Worm (Caenorhabditis elegans) whole organism, L1 larva: ENCODE results near the gene F43D2.6.

Experiments used
- fkh-10 ChIP-seq: sonication (generic microtip); optimal IDR thresholded peaks from 2 replicates; lab custom pipeline; 2017; ENCODE audit warnings: missing biosample characterization, missing genetic modification reagents, missing genetic modification characterization
- lin-15B ChIP-seq: fragments of 150-350 bp; sonication (generic microtip); optimal IDR thresholded peaks from 3 replicates; lab custom pipeline; 2014; ENCODE audit warnings: missing biosample characterization, missing genetic modification characterization
- mep-1 ChIP-seq: fragments of 150-350 bp; optimal IDR thresholded peaks from 2 replicates; lab custom pipeline; 2014; ENCODE audit warnings: missing biosample characterization, missing genetic modification characterization
- nhr-84 ChIP-seq: sonication (generic microtip); optimal IDR thresholded peaks from 2 replicates; lab custom pipeline; 2017; ENCODE audit warnings: missing biosample characterization, missing genetic modification characterization
- sptf-1 ChIP-seq: fragments of 150-350 bp; optimal IDR thresholded peaks from 2 replicates; lab custom pipeline; 2014; ENCODE audit warnings: missing biosample characterization, missing genetic modification characterization
- ztf-4 ChIP-seq: fragments of 150-350 bp; optimal IDR thresholded peaks from 2 replicates; lab custom pipeline; 2014; ENCODE audit warnings: missing biosample characterization, missing genetic modification characterization

- TF ChIP-seq nhr-84 (no peak), mep-1 (tag; lab: Kevin White, UChicago) (no peak), fkh-10 (GFP tag; lab: Kevin White, UChicago) (no peak), lin-15B (tag; lab: Kevin White, UChicago) (no peak), sptf-1 (tag; lab: Kevin White, UChicago) (no peak), ztf-4 (tag; lab: Kevin White, UChicago) (no peak)
Observed at ce11 chrV:14656970-14657369, 22.0 kb upstream of the F43D2.6 start.
